Fruit fly (Drosophila melanogaster) whole organism, embryonic: ENCODE measurements around the gene bma.

ENCODE experiments used
- Ada2b ChIP-seq: fragments of 200-800 bp; sonication (Bioruptor generic); IDR thresholded peaks from 2 replicates; pipeline ENCODE4 v1.3.6; 2022; ENCODE audit warnings: missing biosample characterization, missing genetic modification characterization
- Atf3 ChIP-seq: fragments of 200-800 bp; sonication (Bioruptor generic); optimal IDR thresholded peaks from 3 replicates; lab custom pipeline; 2016; ENCODE audit warnings: missing biosample characterization, missing genetic modification characterization
- BEAF-32 ChIP-seq: fragments of 200-800 bp; sonication (Bioruptor generic); optimal IDR thresholded peaks from 3 replicates; lab custom pipeline; 2017; ENCODE audit warnings: missing biosample characterization, missing genetic modification characterization, mild to moderate bottlenecking, moderate library complexity, missing genetic modification reagents
- CG11093 ChIP-seq: fragments of 200-800 bp; sonication (Bioruptor generic); IDR thresholded peaks from 3 replicates; pipeline ENCODE4 v1.3.6; 2022; ENCODE audit warnings: missing biosample characterization, missing genetic modification characterization
- CG11456 ChIP-seq: fragments of 200-800 bp; sonication (Bioruptor generic); IDR thresholded peaks from 3 replicates; pipeline ENCODE4 v1.3.6; 2022; ENCODE audit warnings: missing biosample characterization, missing genetic modification characterization
- CG12104 ChIP-seq: fragments of 200-800 bp; sonication (Bioruptor generic); optimal IDR thresholded peaks from 3 replicates; lab custom pipeline; 2016; ENCODE audit warnings: missing biosample characterization, missing genetic modification characterization
- CG1233 ChIP-seq: fragments of 200-800 bp; sonication (Bioruptor generic); optimal IDR thresholded peaks from 4 replicates; lab custom pipeline; 2018; ENCODE audit warnings: missing biosample characterization, mild to moderate bottlenecking, missing genetic modification characterization
- CG13775 ChIP-seq: fragments of 200-800 bp; sonication (Bioruptor generic); optimal IDR thresholded peaks from 3 replicates; lab custom pipeline; 2017; ENCODE audit warnings: missing biosample characterization, mild to moderate bottlenecking, missing genetic modification characterization
- CG14860 ChIP-seq: fragments of 200-800 bp; sonication (Bioruptor generic); IDR thresholded peaks from 3 replicates; pipeline ENCODE4 v1.3.6; 2022; ENCODE audit warnings: missing biosample characterization, missing genetic modification characterization; ENCODE audit not compliant: partially characterized antibody
- CG15601 ChIP-seq: fragments of 200-800 bp; sonication (Bioruptor generic); optimal IDR thresholded peaks from 3 replicates; lab custom pipeline; 2019; ENCODE audit warnings: missing biosample characterization, mild to moderate bottlenecking, missing genetic modification characterization, moderate library complexity
- CG1602 ChIP-seq: fragments of 200-800 bp; sonication (Bioruptor generic); optimal IDR thresholded peaks from 3 replicates; lab custom pipeline; 2016; ENCODE audit warnings: missing biosample characterization, missing genetic modification characterization
- CG1603 ChIP-seq: fragments of 200-800 bp; sonication (Bioruptor generic); optimal IDR thresholded peaks from 2 replicates; lab custom pipeline; 2019; ENCODE audit warnings: missing biosample characterization, mild to moderate bottlenecking, missing genetic modification characterization, moderate library complexity
- CG16815 ChIP-seq: fragments of 200-800 bp; sonication (Bioruptor generic); optimal IDR thresholded peaks from 3 replicates; lab custom pipeline; 2017; ENCODE audit warnings: missing biosample characterization, mild to moderate bottlenecking, missing genetic modification characterization
- CG17361 ChIP-seq: fragments of 200-800 bp; sonication (Bioruptor generic); IDR thresholded peaks from 3 replicates; pipeline ENCODE4 v1.3.6; 2022; ENCODE audit warnings: missing biosample characterization, missing genetic modification characterization
- CG17385 ChIP-seq: fragments of 200-800 bp; sonication (Bioruptor generic); optimal IDR thresholded peaks from 3 replicates; lab custom pipeline; 2018; ENCODE audit warnings: missing biosample characterization, mild to moderate bottlenecking, missing genetic modification characterization
- CG17568 ChIP-seq: fragments of 200-800 bp; sonication (Bioruptor generic); optimal IDR thresholded peaks from 2 replicates; lab custom pipeline; 2018; ENCODE audit warnings: missing biosample characterization, mild to moderate bottlenecking, missing genetic modification characterization, moderate library complexity
- CG1792 ChIP-seq: fragments of 200-800 bp; sonication (Bioruptor generic); optimal IDR thresholded peaks from 2 replicates; lab custom pipeline; 2016; ENCODE audit warnings: missing biosample characterization, missing genetic modification characterization
- CG4328 ChIP-seq: fragments of 200-800 bp; sonication (Bioruptor generic); optimal IDR thresholded peaks from 3 replicates; lab custom pipeline; 2017; ENCODE audit warnings: missing biosample characterization, missing genetic modification reagents, missing genetic modification characterization
- CG6765 ChIP-seq: fragments of 200-800 bp; sonication (Bioruptor generic); optimal IDR thresholded peaks from 3 replicates; lab custom pipeline; 2017; ENCODE audit warnings: missing biosample characterization, mild to moderate bottlenecking, missing genetic modification characterization
- CG7987 ChIP-seq: fragments of 200-800 bp; sonication (Bioruptor generic); optimal IDR thresholded peaks from 2 replicates; lab custom pipeline; 2018; ENCODE audit warnings: missing biosample characterization, mild to moderate bottlenecking, missing genetic modification characterization, moderate library complexity
- Chrac-16 ChIP-seq: fragments of 200-800 bp; sonication (Bioruptor generic); optimal IDR thresholded peaks from 3 replicates; lab custom pipeline; 2016; ENCODE audit warnings: missing biosample characterization, missing genetic modification characterization
- Dip3 ChIP-seq: fragments of 200-800 bp; sonication (Bioruptor generic); optimal IDR thresholded peaks from 3 replicates; lab custom pipeline; 2016; ENCODE audit warnings: missing biosample characterization, missing genetic modification characterization
- Eip74EF ChIP-seq, 2 experiments: fragments of 200-800 bp in 1 of 2; fragments of >200 bp in 1 of 2; sonication (Bioruptor generic) in 1 of 2; optimal IDR thresholded peaks; 2 replicates each; lab custom pipeline; 2017 to 2019; ENCODE audit warnings: missing biosample characterization in 2 of 2, missing genetic modification characterization in 2 of 2, mild to moderate bottlenecking in 1 of 2, moderate library complexity in 1 of 2
- GATAe ChIP-seq: fragments of 200-800 bp; sonication (Bioruptor generic); conservative IDR thresholded peaks from 2 replicates; pipeline ENCODE4 v1.3.6; 2022; ENCODE audit warnings: missing biosample characterization, missing genetic modification characterization
- HLH4C ChIP-seq: fragments of 200-800 bp; sonication (Bioruptor generic); IDR thresholded peaks from 3 replicates; pipeline ENCODE4 v1.3.6; 2022; ENCODE audit warnings: missing biosample characterization, missing genetic modification characterization; ENCODE audit not compliant: partially characterized antibody
- Jarid2 ChIP-seq: fragments of 200-800 bp; sonication (Bioruptor generic); optimal IDR thresholded peaks from 3 replicates; lab custom pipeline; 2017; ENCODE audit warnings: mild to moderate bottlenecking, missing biosample characterization, missing genetic modification reagents, missing genetic modification characterization
- Lpt ChIP-seq: fragments of >200 bp; optimal IDR thresholded peaks from 2 replicates; lab custom pipeline; 2018; ENCODE audit warnings: missing biosample characterization, missing genetic modification characterization
- Meics ChIP-seq: fragments of 200-800 bp; sonication (Bioruptor generic); optimal IDR thresholded peaks from 2 replicates; lab custom pipeline; 2017; ENCODE audit warnings: missing biosample characterization, mild to moderate bottlenecking, missing genetic modification characterization
- NC2α ChIP-seq: fragments of 200-800 bp; sonication (Bioruptor generic); optimal IDR thresholded peaks from 2 replicates; lab custom pipeline; 2016; ENCODE audit warnings: missing biosample characterization, missing genetic modification characterization
- Trl ChIP-seq, 3 experiments: fragments of >200 bp in 2 of 3; fragments of 200-800 bp in 1 of 3; sonication (Bioruptor generic) in 1 of 3; optimal IDR thresholded peaks; 2 replicates in 1 of 3; 3 replicates in 2 of 3; lab custom pipeline; 2016 to 2017; ENCODE audit warnings: missing biosample characterization in 1 of 3, missing genetic modification characterization in 1 of 3
- al ChIP-seq: fragments of 200-800 bp; sonication (Bioruptor generic); IDR thresholded peaks from 2 replicates; pipeline ENCODE4 v1.3.6; 2022; ENCODE audit warnings: missing biosample characterization, missing genetic modification characterization
- chn ChIP-seq: fragments of 200-800 bp; sonication (Bioruptor generic); optimal IDR thresholded peaks from 2 replicates; lab custom pipeline; 2016; ENCODE audit warnings: missing biosample characterization, missing genetic modification characterization
- danr ChIP-seq: fragments of 200-800 bp; sonication (Bioruptor generic); IDR thresholded peaks from 2 replicates; pipeline ENCODE4 v1.3.6; 2022; ENCODE audit warnings: missing biosample characterization, missing genetic modification characterization
- dati ChIP-seq: fragments of 200-800 bp; sonication (Bioruptor generic); IDR thresholded peaks from 2 replicates; pipeline ENCODE4 v1.3.6; 2022; ENCODE audit warnings: missing biosample characterization, missing genetic modification characterization
- fd102C ChIP-seq: fragments of 200-800 bp; sonication (Bioruptor generic); optimal IDR thresholded peaks from 2 replicates; lab custom pipeline; 2018; ENCODE audit warnings: missing biosample characterization, mild to moderate bottlenecking, missing genetic modification characterization, moderate library complexity
- fd3F ChIP-seq: fragments of 200-800 bp; sonication (Bioruptor generic); optimal IDR thresholded peaks from 2 replicates; lab custom pipeline; 2018; ENCODE audit warnings: missing biosample characterization, mild to moderate bottlenecking, missing genetic modification characterization, moderate library complexity
- gcm ChIP-seq: fragments of 200-800 bp; sonication (Bioruptor generic); optimal IDR thresholded peaks from 2 replicates; lab custom pipeline; 2019; ENCODE audit warnings: missing biosample characterization, mild to moderate bottlenecking, missing genetic modification characterization, moderate library complexity
- gcm2 ChIP-seq: fragments of 200-800 bp; sonication (Bioruptor generic); optimal IDR thresholded peaks from 2 replicates; lab custom pipeline; 2016; ENCODE audit warnings: missing biosample characterization, missing genetic modification characterization
- inv ChIP-seq: fragments of 200-800 bp; sonication (Bioruptor generic); IDR thresholded peaks from 2 replicates; pipeline ENCODE4 v1.3.6; 2022; ENCODE audit warnings: missing biosample characterization, missing genetic modification characterization; ENCODE audit not compliant: partially characterized antibody
- lmd ChIP-seq: fragments of 200-800 bp; sonication (Bioruptor generic); IDR thresholded peaks from 2 replicates; pipeline ENCODE4 v1.3.6; 2022; ENCODE audit warnings: missing biosample characterization, missing genetic modification characterization
- luna ChIP-seq: fragments of 200-800 bp; sonication (Bioruptor generic); optimal IDR thresholded peaks from 2 replicates; lab custom pipeline; 2016; ENCODE audit warnings: missing biosample characterization, missing genetic modification characterization
- mam ChIP-seq: fragments of 200-800 bp; sonication (Bioruptor generic); optimal IDR thresholded peaks from 3 replicates; lab custom pipeline; 2016; ENCODE audit warnings: missing biosample characterization, missing genetic modification characterization
- oc ChIP-seq: fragments of 200-800 bp; sonication (Bioruptor generic); optimal IDR thresholded peaks from 2 replicates; lab custom pipeline; 2018; ENCODE audit warnings: missing biosample characterization, mild to moderate bottlenecking, missing genetic modification characterization, moderate library complexity
- pum ChIP-seq: fragments of 200-800 bp; sonication (Bioruptor generic); optimal IDR thresholded peaks from 2 replicates; lab custom pipeline; 2016; ENCODE audit warnings: missing biosample characterization, missing genetic modification characterization
- ro ChIP-seq: fragments of 200-800 bp; sonication (Bioruptor generic); IDR thresholded peaks from 2 replicates; pipeline ENCODE4 v1.3.6; 2022; ENCODE audit warnings: missing biosample characterization, missing genetic modification characterization
- sna ChIP-seq: fragments of 200-800 bp; sonication (Bioruptor generic); IDR thresholded peaks from 2 replicates; pipeline ENCODE4 v1.3.6; 2022; ENCODE audit warnings: missing biosample characterization, missing genetic modification characterization; ENCODE audit not compliant: partially characterized antibody
- tgo ChIP-seq: fragments of 200-800 bp; sonication (Bioruptor generic); IDR thresholded peaks from 3 replicates; pipeline ENCODE4 v1.3.6; 2022; ENCODE audit warnings: missing biosample characterization, missing genetic modification characterization
- wor ChIP-seq: fragments of 200-800 bp; sonication (Bioruptor generic); IDR thresholded peaks from 2 replicates; pipeline ENCODE4 v1.3.6; 2022; ENCODE audit warnings: missing biosample characterization, missing genetic modification characterization
- zf30C ChIP-seq: fragments of 200-800 bp; sonication (Bioruptor generic); optimal IDR thresholded peaks from 3 replicates; lab custom pipeline; 2018; ENCODE audit warnings: missing biosample characterization, mild to moderate bottlenecking, missing genetic modification characterization
- zfh2 ChIP-seq: fragments of 200-800 bp; sonication (Bioruptor generic); optimal IDR thresholded peaks from 2 replicates; lab custom pipeline; 2016; ENCODE audit warnings: missing biosample characterization, missing genetic modification characterization

Gene bma

DNA sequence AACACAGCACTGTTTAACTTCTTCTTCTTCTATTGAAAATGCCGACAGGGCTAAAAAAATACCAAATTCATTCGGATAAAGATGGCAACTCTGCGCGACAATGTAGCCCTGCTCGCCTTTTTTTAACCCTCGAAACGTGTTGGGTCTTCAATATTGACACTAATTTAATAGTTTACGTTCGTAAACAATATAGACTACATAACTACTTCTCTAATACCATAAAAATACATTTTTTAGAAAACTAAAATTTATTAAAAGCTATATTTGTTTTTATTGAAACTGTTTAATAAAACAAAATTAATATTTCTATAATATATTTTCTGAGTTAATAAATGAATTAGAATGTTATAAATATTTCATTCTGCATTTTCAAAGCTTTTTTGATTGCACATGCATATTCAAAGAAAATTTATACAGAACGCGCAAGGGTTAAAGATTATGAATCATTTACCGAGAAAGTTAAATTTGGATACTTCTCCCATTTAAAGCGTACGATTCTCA, 19.2 kb upstream of the bma start, which contains the start of the genes Taf2 and CalpB (continued):
- TF ChIP-seq Trl (optimal IDR thresholded peaks at IDR 0.05; lab: Kevin White, UChicago) = no peak
- TF ChIP-seq Trl (GFP tag; optimal IDR thresholded peaks at IDR 0.05; lab: Kevin White, UChicago) = no peak
- TF ChIP-seq gcm2 (GFP tag; lab: Kevin White, UChicago) = peak; percentile 15
- peak; percentile 62; the same call in 2 of the 3 replicates for TF ChIP-seq CG11093 (GFP tag; lab: Robert Waterston, UW)
- no peak for TF ChIP-seq fd102C (GFP tag; lab: Kevin White, UChicago)
- peak; percentile 36 for TF ChIP-seq mam
- peak; percentile 85 for TF ChIP-seq CG13775 (GFP tag; lab: Kevin White, UChicago)
- TF ChIP-seq lmd = peak; percentile 86
- peak; percentile 69 for TF ChIP-seq al (GFP tag; lab: Robert Waterston, UW)
- no peak for TF ChIP-seq luna (GFP tag; lab: Kevin White, UChicago)
- peak; percentile 34 for TF ChIP-seq BEAF-32 (GFP tag; lab: Kevin White, UChicago)
- peak; percentile 70 for TF ChIP-seq CG16815 (GFP tag; lab: Kevin White, UChicago)
- TF ChIP-seq chn = peak; percentile 58
- TF ChIP-seq zfh2 = peak; percentile 60
- no peak for TF ChIP-seq Atf3
- no peak for TF ChIP-seq Jarid2 (GFP tag; lab: Kevin White, UChicago)
- TF ChIP-seq oc (tag; lab: Kevin White, UChicago) = peak; percentile 73
- TF ChIP-seq wor (GFP tag; lab: Robert Waterston, UW) = peak; percentile 67
- peak; percentile 66 for TF ChIP-seq CG4328 (GFP tag; lab: Kevin White, UChicago)
- TF ChIP-seq CG17361 (GFP tag; lab: Robert Waterston, UW) = peak; percentile 97
- no peak for TF ChIP-seq CG1603
- no peak for TF ChIP-seq NC2α (GFP tag; lab: Kevin White, UChicago)
- TF ChIP-seq Lpt = no peak
- peak; percentile 84 for TF ChIP-seq CG12104 (GFP tag; lab: Kevin White, UChicago)
- TF ChIP-seq ro = peak; percentile 51; the same call in 1 of the 2 replicates
- TF ChIP-seq Ada2b (GFP tag; lab: Robert Waterston, UW) = peak; percentile 74
- peak; percentile 97 for TF ChIP-seq CG17385 (GFP tag; lab: Kevin White, UChicago)
- TF ChIP-seq HLH4C (GFP tag; lab: Robert Waterston, UW) = no peak
- no peak for TF ChIP-seq CG1792 (GFP tag; lab: Kevin White, UChicago)
- no peak for TF ChIP-seq zf30C (GFP tag; lab: Kevin White, UChicago)
- no peak for TF ChIP-seq gcm
- no peak for TF ChIP-seq inv (GFP tag; lab: Robert Waterston, UW)
- TF ChIP-seq CG6765 (GFP tag; lab: Kevin White, UChicago) = peak; percentile 81
- TF ChIP-seq CG7987 (GFP tag; lab: Kevin White, UChicago) = no peak
- peak; percentile 58 for TF ChIP-seq Chrac-16
- TF ChIP-seq Meics (GFP tag; lab: Kevin White, UChicago) = peak; percentile 92
- TF ChIP-seq Dip3 (GFP tag; lab: Kevin White, UChicago) = peak; percentile 39
- peak; percentile 89 for TF ChIP-seq tgo (GFP tag; lab: Robert Waterston, UW)
- TF ChIP-seq CG14860 (GFP tag; lab: Robert Waterston, UW) = no peak
- TF ChIP-seq CG1233 (GFP tag; lab: Kevin White, UChicago) = peak; percentile 85
- no peak for TF ChIP-seq sna (GFP tag; lab: Robert Waterston, UW)
- peak; percentile 76 for TF ChIP-seq CG1602 (GFP tag; lab: Kevin White, UChicago)
- TF ChIP-seq CG15601 (tag; lab: Kevin White, UChicago) = peak; percentile 84
- no peak for TF ChIP-seq dati
- peak; percentile 69; the same call in 2 of the 3 replicates for TF ChIP-seq CG11456 (GFP tag; lab: Robert Waterston, UW)
- TF ChIP-seq danr (GFP tag; lab: Robert Waterston, UW) = peak; percentile 59; the same call in 1 of the 2 replicates
- peak; percentile 83 for TF ChIP-seq fd3F (GFP tag; lab: Kevin White, UChicago)
- TF ChIP-seq Eip74EF (GFP tag; optimal IDR thresholded peaks at IDR 0.05; lab: Kevin White, UChicago) = no peak
- peak; percentile 63 for TF ChIP-seq GATAe (GFP tag; lab: Robert Waterston, UW)
- TF ChIP-seq pum (GFP tag; lab: Kevin White, UChicago) = peak; percentile 15
- no peak for TF ChIP-seq CG17568 (GFP tag; lab: Kevin White, UChicago)
